Worm (Caenorhabditis elegans) whole organism, midembryonic: Measurements from ENCODE around the gene mam-5.

ENCODE experiments used
- T22C8.4 ChIP-seq: fragments of 200-800 bp; sonication (Bioruptor generic); IDR thresholded peaks from 2 replicates; pipeline ENCODE4 v1.3.6; 2022; ENCODE audit warnings: missing genetic modification characterization, missing compliant biosample characterization
- cog-1 ChIP-seq: sonication (generic microtip); optimal IDR thresholded peaks from 2 replicates; lab custom pipeline; 2016; ENCODE audit warnings: missing genetic modification characterization, missing compliant biosample characterization
- tab-1 ChIP-seq: fragments of 200-800 bp; sonication (Bioruptor generic); IDR thresholded peaks from 2 replicates; pipeline ENCODE4 v1.3.6; 2022; ENCODE audit warnings: missing genetic modification characterization, missing compliant biosample characterization

DNA sequence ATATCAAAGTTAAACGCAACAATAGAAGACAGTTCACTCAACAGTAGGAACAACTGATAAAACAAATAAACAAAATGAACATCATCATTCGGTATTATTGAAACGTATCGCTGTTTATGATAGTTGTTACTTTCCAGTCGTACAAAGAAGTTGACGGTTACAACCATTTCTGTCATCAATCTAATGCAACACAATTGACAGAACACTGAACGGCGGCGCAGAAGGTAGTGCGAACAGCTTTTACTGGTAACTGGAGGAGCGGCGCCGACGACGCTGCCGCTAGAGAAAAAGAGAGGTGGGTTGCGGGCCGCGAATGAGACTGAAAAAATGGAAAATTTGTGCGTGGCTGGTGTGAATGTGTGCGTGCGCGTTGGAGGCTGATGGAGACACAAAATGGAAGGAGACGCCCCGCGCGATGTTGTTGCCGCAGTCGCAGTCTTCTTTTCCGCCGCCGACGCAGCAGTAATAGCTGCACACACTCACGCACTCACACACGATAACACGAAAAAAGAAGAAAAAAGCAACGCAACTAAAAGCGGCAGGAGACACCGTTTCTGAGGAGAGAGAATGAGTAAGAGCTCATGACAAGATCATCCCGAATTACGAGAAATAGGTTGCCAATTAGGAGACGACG, 11.8 kb downstream of the mam-5 start:
- TF ChIP-seq tab-1 (GFP tag; lab: Robert Waterston, UW) (no peak), cog-1 (no peak), T22C8.4 (GFP tag; lab: Robert Waterston, UW) (no peak)
